Worm (Caenorhabditis elegans) whole organism, late embryonic: ENCODE data around the gene frpr-6.

Experiments
- C08G9.2 ChIP-seq: sonication (generic microtip); optimal IDR thresholded peaks from 2 replicates; lab custom pipeline; 2016; ENCODE audit warnings: mild to moderate bottlenecking, missing genetic modification characterization, moderate library complexity, missing compliant biosample characterization
- C38D4.7 ChIP-seq: fragments of 200-800 bp; sonication (Bioruptor generic); optimal IDR thresholded peaks from 2 replicates; lab custom pipeline; 2018; ENCODE audit warnings: mild to moderate bottlenecking, missing genetic modification characterization, moderate library complexity, missing compliant biosample characterization
- T23F11.4 ChIP-seq: fragments of 200-800 bp; sonication (Bioruptor generic); optimal IDR thresholded peaks from 2 replicates; lab custom pipeline; 2018; ENCODE audit warnings: mild to moderate bottlenecking, missing genetic modification characterization, missing compliant biosample characterization
- ahr-1 ChIP-seq: sonication (generic microtip); optimal IDR thresholded peaks from 2 replicates; lab custom pipeline; 2016; ENCODE audit warnings: missing genetic modification characterization, missing compliant biosample characterization
- ama-1 ChIP-seq: fragments of 150-350 bp; optimal IDR thresholded peaks from 2 replicates; lab custom pipeline; 2014
- ceh-19 ChIP-seq: fragments of 200-800 bp; sonication (Bioruptor generic); optimal IDR thresholded peaks from 2 replicates; lab custom pipeline; 2018; ENCODE audit warnings: mild to moderate bottlenecking, missing genetic modification characterization, missing compliant biosample characterization
- ceh-2 ChIP-seq: sonication (generic microtip); optimal IDR thresholded peaks from 2 replicates; lab custom pipeline; 2016; ENCODE audit warnings: missing genotype, missing genetic modification characterization, missing compliant biosample characterization
- ceh-24 ChIP-seq: sonication (generic microtip); optimal IDR thresholded peaks from 2 replicates; lab custom pipeline; 2016; ENCODE audit warnings: mild to moderate bottlenecking, missing genetic modification characterization, missing compliant biosample characterization
- ceh-30 ChIP-seq: fragments of 150-350 bp; optimal IDR thresholded peaks from 2 replicates; lab custom pipeline; 2014; ENCODE audit warnings: missing biosample characterization, missing genetic modification characterization
- ceh-34 ChIP-seq: sonication (generic microtip); optimal IDR thresholded peaks from 2 replicates; lab custom pipeline; 2016; ENCODE audit warnings: mild to moderate bottlenecking, missing genetic modification characterization, missing compliant biosample characterization
- ceh-48 ChIP-seq: sonication (generic microtip); optimal IDR thresholded peaks from 2 replicates; lab custom pipeline; 2016; ENCODE audit warnings: missing genetic modification characterization, inconsistent platforms, missing compliant biosample characterization
- che-1 ChIP-seq: sonication (generic microtip); optimal IDR thresholded peaks from 2 replicates; lab custom pipeline; 2016; ENCODE audit warnings: mild to moderate bottlenecking, missing genetic modification characterization, missing compliant biosample characterization
- elt-4 ChIP-seq: sonication (generic microtip); optimal IDR thresholded peaks from 2 replicates; lab custom pipeline; 2016; ENCODE audit warnings: missing genetic modification characterization, missing compliant biosample characterization
- fax-1 ChIP-seq: sonication (generic microtip); optimal IDR thresholded peaks from 2 replicates; lab custom pipeline; 2016; ENCODE audit warnings: missing genotype, missing genetic modification characterization, missing compliant biosample characterization
- fkh-6 ChIP-seq: sonication (generic microtip); optimal IDR thresholded peaks from 2 replicates; lab custom pipeline; 2016; ENCODE audit warnings: missing genetic modification characterization, missing compliant biosample characterization
- hlh-15 ChIP-seq: sonication (generic microtip); optimal IDR thresholded peaks from 2 replicates; lab custom pipeline; 2016; ENCODE audit warnings: missing genetic modification characterization, missing compliant biosample characterization
- hlh-8 ChIP-seq: sonication (generic microtip); optimal IDR thresholded peaks from 2 replicates; lab custom pipeline; 2016; ENCODE audit warnings: missing genotype, missing genetic modification characterization, missing compliant biosample characterization
- lin-11 ChIP-seq: fragments of 200-800 bp; sonication (Bioruptor generic); optimal IDR thresholded peaks from 2 replicates; lab custom pipeline; 2018; ENCODE audit warnings: mild to moderate bottlenecking, missing genetic modification characterization, missing compliant biosample characterization
- madf-2 ChIP-seq: sonication (generic microtip); optimal IDR thresholded peaks from 2 replicates; lab custom pipeline; 2017; ENCODE audit warnings: missing genetic modification characterization, missing compliant biosample characterization
- mec-3 ChIP-seq: sonication (generic microtip); optimal IDR thresholded peaks from 2 replicates; lab custom pipeline; 2016; ENCODE audit warnings: borderline replicate concordance, missing genetic modification characterization, missing compliant biosample characterization
- nfya-1 ChIP-seq: sonication (generic microtip); optimal IDR thresholded peaks from 2 replicates; lab custom pipeline; 2017; ENCODE audit warnings: missing genetic modification characterization, mild to moderate bottlenecking, missing compliant biosample characterization, antibody characterized with exemption, moderate library complexity
- odd-2 ChIP-seq: sonication (generic microtip); optimal IDR thresholded peaks from 2 replicates; lab custom pipeline; 2017; ENCODE audit warnings: antibody characterized with exemption, mild to moderate bottlenecking, missing genetic modification characterization, missing compliant biosample characterization
- pha-4 ChIP-seq: fragments of 150-350 bp; optimal IDR thresholded peaks from 2 replicates; lab custom pipeline; 2018; ENCODE audit warnings: missing biosample characterization, missing genetic modification reagents, missing genetic modification characterization
- pros-1 ChIP-seq: fragments of 150-350 bp; optimal IDR thresholded peaks from 2 replicates; lab custom pipeline; 2014; ENCODE audit warnings: missing biosample characterization, missing genetic modification reagents, missing genetic modification characterization
- rnt-1 ChIP-seq: sonication (generic microtip); optimal IDR thresholded peaks from 2 replicates; lab custom pipeline; 2016; ENCODE audit warnings: missing genetic modification characterization, missing compliant biosample characterization
- sox-4 ChIP-seq: sonication (generic microtip); optimal IDR thresholded peaks from 2 replicates; lab custom pipeline; 2017; ENCODE audit warnings: mild to moderate bottlenecking, missing genetic modification characterization, inconsistent platforms, missing compliant biosample characterization
- syd-9 ChIP-seq: sonication (generic microtip); optimal IDR thresholded peaks from 2 replicates; lab custom pipeline; 2016; ENCODE audit warnings: mild to moderate bottlenecking, missing genetic modification characterization, moderate library complexity, missing compliant biosample characterization
- tbx-2 ChIP-seq: sonication (generic microtip); optimal IDR thresholded peaks from 2 replicates; lab custom pipeline; 2016; ENCODE audit warnings: missing genetic modification characterization, missing compliant biosample characterization
- tbx-7 ChIP-seq: sonication (generic microtip); optimal IDR thresholded peaks from 2 replicates; lab custom pipeline; 2016; ENCODE audit warnings: missing genotype, missing genetic modification characterization, missing compliant biosample characterization
- ttx-3 ChIP-seq: sonication (generic microtip); optimal IDR thresholded peaks from 2 replicates; lab custom pipeline; 2016; ENCODE audit warnings: missing genetic modification reagents, missing genetic modification characterization, missing compliant biosample characterization
- unc-3 ChIP-seq, 2 experiments: fragments of 200-800 bp in 1 of 2; sonication (Bioruptor generic) in 1 of 2; sonication (generic microtip) in 1 of 2; conservative IDR thresholded peaks in 1 of 2; optimal IDR thresholded peaks in 1 of 2; 2 replicates each; pipeline versions ENCODE4 v1.3.6 to Lab custom; 2016 to 2022; ENCODE audit warnings: missing compliant biosample characterization in 2 of 2, missing genetic modification characterization in 2 of 2, missing genetic modification reagents in 1 of 2
- unc-42 ChIP-seq: sonication (generic microtip); optimal IDR thresholded peaks from 2 replicates; lab custom pipeline; 2016; ENCODE audit warnings: missing genotype, missing genetic modification characterization, missing compliant biosample characterization
- unc-55 ChIP-seq: sonication (generic microtip); optimal IDR thresholded peaks from 2 replicates; lab custom pipeline; 2017; ENCODE audit warnings: missing biosample characterization, missing genetic modification reagents, missing genetic modification characterization
- unc-86 ChIP-seq: sonication (generic microtip); optimal IDR thresholded peaks from 2 replicates; lab custom pipeline; 2016; ENCODE audit warnings: missing genetic modification characterization, missing compliant biosample characterization

frpr-6 gene

ce11 chrV:9062341-9062740 lies 38.6 kb downstream of the frpr-6 start, which contains the start of gene C25E10.12:
Gene C25E10.12, minus strand, starts transcription at chrV:9062441.
- TF ChIP-seq unc-3 (GFP tag; conservative IDR thresholded peaks at IDR 0.05; lab: Robert Waterston, UW): no peak
- no peak for TF ChIP-seq unc-3 (tag; optimal IDR thresholded peaks at IDR 0.05; lab: Kevin White, UChicago)
- no peak for TF ChIP-seq rnt-1 (tag; lab: Kevin White, UChicago)
- no peak for TF ChIP-seq nfya-1 (tag; lab: Kevin White, UChicago)
- TF ChIP-seq ama-1 (lab: Kevin White, UChicago): no peak
- no peak for TF ChIP-seq mec-3 (tag; lab: Kevin White, UChicago)
- no peak for TF ChIP-seq hlh-15 (tag; lab: Kevin White, UChicago)
- no peak for TF ChIP-seq fax-1 (tag; lab: Kevin White, UChicago)
- TF ChIP-seq syd-9 (tag; lab: Kevin White, UChicago): no peak
- no peak for TF ChIP-seq che-1
- TF ChIP-seq ceh-2 (tag; lab: Kevin White, UChicago): no peak
- no peak for TF ChIP-seq lin-11 (tag; lab: Kevin White, UChicago)
- TF ChIP-seq elt-4 (tag; lab: Kevin White, UChicago): no peak
- TF ChIP-seq ahr-1: no peak

DNA sequence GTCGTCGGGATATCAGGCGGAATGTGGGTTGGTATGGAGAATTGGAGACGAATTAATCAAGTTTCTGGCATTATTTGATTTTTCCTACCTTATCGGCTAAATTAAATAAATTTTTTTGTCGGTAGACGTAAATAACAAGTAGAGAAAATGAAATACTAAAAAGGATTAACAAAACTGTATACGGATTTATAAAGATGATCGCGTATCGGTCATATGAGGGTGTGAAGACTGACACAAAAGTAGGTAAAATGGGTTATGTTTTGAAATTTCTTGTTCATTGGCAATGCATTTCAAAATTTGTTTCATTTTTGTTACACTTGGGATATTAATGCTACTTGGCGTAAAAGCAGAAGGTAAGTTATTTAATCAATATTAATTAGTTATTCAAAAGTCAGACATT lies 41.5 kb downstream of the frpr-6 start, which contains the start of the genes C25E10.16 and C25E10.13:
Gene C25E10.16, minus strand, starts transcription at position 101 of the 400 bp plus-strand sequence.
Gene C25E10.13, plus strand, starts transcription at position 256 of the 400 bp plus-strand sequence.
- no peak for TF ChIP-seq madf-2 (tag; lab: Kevin White, UChicago)
- TF ChIP-seq pha-4 (tag; lab: Kevin White, UChicago): no peak
- no peak for TF ChIP-seq pros-1
- TF ChIP-seq tbx-7: no peak

DNA sequence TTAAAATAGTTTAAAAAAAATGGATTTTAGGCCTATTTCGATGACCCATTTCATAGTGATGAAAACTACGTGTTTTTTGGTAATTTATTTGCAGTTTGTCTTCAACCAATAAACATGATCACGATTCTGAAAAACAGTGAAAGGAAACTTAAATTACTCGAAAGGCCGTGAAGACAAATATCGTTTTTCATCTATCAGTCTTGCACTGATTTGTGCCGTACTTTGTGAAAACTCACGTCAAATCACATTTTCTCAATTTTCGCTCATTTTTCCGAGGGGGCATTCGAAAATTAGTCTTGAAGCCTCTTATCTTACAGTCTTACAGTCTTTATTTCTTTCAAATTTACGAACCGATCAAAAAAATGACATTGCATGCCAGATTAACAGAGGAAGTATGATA lies 42.3 kb downstream of the frpr-6 start, which contains the start of gene C25E10.11:
Gene C25E10.11, minus strand, starts transcription at position 101 of the 400 bp plus-strand sequence.
- TF ChIP-seq C38D4.7 (GFP tag; lab: Kevin White, UChicago) (no peak), hlh-8 (tag; lab: Kevin White, UChicago) (no peak), ceh-48 (no peak), T23F11.4 (no peak), odd-2 (no peak), madf-2 (tag; lab: Kevin White, UChicago) (no peak), che-1 (no peak), sox-4 (tag; lab: Kevin White, UChicago) (no peak), unc-55 (GFP tag; lab: Kevin White, UChicago) (no peak), tbx-2 (no peak), unc-86 (tag; lab: Kevin White, UChicago) (no peak), lin-11 (tag; lab: Kevin White, UChicago) (no peak), fax-1 (tag; lab: Kevin White, UChicago) (no peak), fkh-6 (tag; lab: Kevin White, UChicago) (no peak), hlh-15 (tag; lab: Kevin White, UChicago) (no peak), C08G9.2 (tag; lab: Kevin White, UChicago) (no peak), ceh-30 (tag; lab: Kevin White, UChicago) (no peak)

ce11 chrV:9056253-9056652 lies 44.7 kb downstream of the frpr-6 start, which contains the start of gene C25E10.10:
Gene C25E10.10, minus strand, starts transcription at chrV:9056353.
- TF ChIP-seq pros-1 (no peak), mec-3 (tag; lab: Kevin White, UChicago) (no peak), madf-2 (tag; lab: Kevin White, UChicago) (no peak), ceh-24 (tag; lab: Kevin White, UChicago) (no peak), ceh-34 (tag; lab: Kevin White, UChicago) (no peak), rnt-1 (tag; lab: Kevin White, UChicago) (no peak), ceh-2 (tag; lab: Kevin White, UChicago) (no peak), unc-42 (tag; lab: Kevin White, UChicago) (no peak), ceh-19 (no peak), che-1 (no peak), unc-86 (tag; lab: Kevin White, UChicago) (no peak), ttx-3 (tag; lab: Kevin White, UChicago) (no peak)
